Worm (Caenorhabditis elegans) whole organism, L4/young adult: ENCODE data around the gene C34F6.12.

Source experiments
- W03F9.2 ChIP-seq: fragments of 150-350 bp; optimal IDR thresholded peaks from 2 replicates; lab custom pipeline; 2014; ENCODE audit warnings: missing biosample characterization, missing genetic modification characterization
- dao-5 ChIP-seq: sonication (generic microtip); optimal IDR thresholded peaks from 2 replicates; lab custom pipeline; 2016; ENCODE audit warnings: missing genotype, missing genetic modification characterization, moderate library complexity, missing compliant biosample characterization
- him-1 ChIP-seq: sonication (generic microtip); optimal IDR thresholded peaks from 2 replicates; lab custom pipeline; 2016; ENCODE audit warnings: missing genotype, missing genetic modification reagents, missing genetic modification characterization, missing compliant biosample characterization

- no peak for TF ChIP-seq him-1 (tag; lab: Kevin White, UChicago)
- no peak for TF ChIP-seq W03F9.2 (tag; lab: Kevin White, UChicago)
- TF ChIP-seq dao-5 (tag; lab: Kevin White, UChicago), result no peak
These were observed 42.5 kb upstream of the C34F6.12 start, which contains the start of gene C03A3.3 for ce11 chrX:11268970-11269369.
